Fruit fly (Drosophila melanogaster) whole organism, wandering third instar larva: ENCODE results near the gene CG15279.

Experiments
- Rel ChIP-seq, 2 experiments: fragments of 200-800 bp; sonication (Bioruptor generic) in 1 of 2; optimal IDR thresholded peaks; 2 replicates in 1 of 2; 3 replicates in 1 of 2; lab custom pipeline; 2016 to 2019; ENCODE audit warnings: mild to moderate bottlenecking in 2 of 2, missing biosample characterization in 2 of 2, missing genetic modification characterization in 2 of 2, moderate library complexity in 1 of 2
- Sp1 ChIP-seq: fragments of 200-800 bp; sonication (Bioruptor generic); optimal IDR thresholded peaks from 3 replicates; lab custom pipeline; 2019; ENCODE audit warnings: missing biosample characterization, mild to moderate bottlenecking, missing genetic modification characterization, moderate library complexity
- h ChIP-seq: fragments of 200-800 bp; sonication (Bioruptor generic); optimal IDR thresholded peaks from 3 replicates; lab custom pipeline; 2016; ENCODE audit warnings: missing biosample characterization, mild to moderate bottlenecking, missing genetic modification characterization
- sage ChIP-seq: fragments of 200-800 bp; sonication (Bioruptor generic); optimal IDR thresholded peaks from 2 replicates; lab custom pipeline; 2016; ENCODE audit warnings: missing biosample characterization, mild to moderate bottlenecking, missing genetic modification characterization

- no peak for TF ChIP-seq Rel (GFP tag; optimal IDR thresholded peaks at IDR 0.05; lab: Kevin White, UChicago)
- TF ChIP-seq Rel (tag; optimal IDR thresholded peaks at IDR 0.05; lab: Kevin White, UChicago), result no peak
- TF ChIP-seq h (GFP tag; lab: Kevin White, UChicago), result no peak
- TF ChIP-seq sage (GFP tag; lab: Kevin White, UChicago), result no peak
- TF ChIP-seq Sp1, result no peak
Observed at dm6 chr2L:14871922-14872321, 20.4 kb upstream of the CG15279 start, which contains the start of gene CG4480.
